Fruit fly (Drosophila melanogaster) whole organism, embryonic: ENCODE measurements around the gene CG1354.

Experiments
- CG12744 ChIP-seq: fragments of 200-800 bp; sonication (Bioruptor generic); optimal IDR thresholded peaks from 2 replicates; lab custom pipeline; 2016; ENCODE audit warnings: missing biosample characterization, missing genetic modification characterization
- CG13624 ChIP-seq: fragments of 200-800 bp; sonication (Bioruptor generic); optimal IDR thresholded peaks from 2 replicates; lab custom pipeline; 2016; ENCODE audit warnings: missing biosample characterization, missing genetic modification characterization
- CG4707 ChIP-seq: fragments of 200-800 bp; sonication (Bioruptor generic); optimal IDR thresholded peaks from 2 replicates; lab custom pipeline; 2018; ENCODE audit warnings: missing biosample characterization, mild to moderate bottlenecking, missing genetic modification characterization, moderate library complexity

DNA sequence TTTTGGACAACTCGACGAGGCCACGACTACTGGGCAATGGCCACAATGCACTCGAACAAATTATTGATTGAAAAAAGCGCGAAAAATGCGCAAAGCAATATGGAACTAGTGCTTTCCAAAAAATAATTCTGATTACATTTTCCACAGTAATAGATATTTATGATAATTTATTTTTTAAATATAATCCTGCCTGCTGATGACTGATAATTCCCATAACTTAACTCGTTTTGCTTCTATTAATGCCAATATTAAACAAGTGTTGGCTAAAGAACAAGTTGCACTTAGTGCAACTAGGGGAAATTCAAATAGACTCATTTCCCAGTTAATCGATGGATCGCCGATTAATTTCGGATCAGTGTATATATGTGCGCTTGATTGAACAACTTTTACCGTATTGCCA lies 27.1 kb upstream of the CG1354 start:
- TF ChIP-seq CG13624 (GFP tag; lab: Kevin White, UChicago): no peak
- no peak for TF ChIP-seq CG4707 (GFP tag; lab: Kevin White, UChicago)
- TF ChIP-seq CG12744 (GFP tag; lab: Kevin White, UChicago): no peak
